Fruit fly (Drosophila melanogaster) whole organism, prepupa: ENCODE measurements around the gene CG12992.

Experiments
- Blimp-1 ChIP-seq: fragments of 200-800 bp; sonication (Bioruptor generic); optimal IDR thresholded peaks from 3 replicates; lab custom pipeline; 2017; ENCODE audit warnings: missing biosample characterization, missing genetic modification characterization, mild to moderate bottlenecking, moderate library complexity, missing genetic modification reagents
- CG11762 ChIP-seq: fragments of 200-800 bp; sonication (Bioruptor generic); optimal IDR thresholded peaks from 3 replicates; lab custom pipeline; 2016; ENCODE audit warnings: missing biosample characterization, missing genetic modification characterization; ENCODE audit not compliant: insufficient read depth
- CG11902 ChIP-seq: fragments of 200-800 bp; sonication (Bioruptor generic); optimal IDR thresholded peaks from 3 replicates; lab custom pipeline; 2016; ENCODE audit warnings: missing biosample characterization, missing genetic modification characterization
- CG15336 ChIP-seq: fragments of 200-800 bp; sonication (Bioruptor generic); IDR thresholded peaks from 2 replicates; pipeline ENCODE4 v1.3.6; 2022; ENCODE audit warnings: missing biosample characterization, missing genetic modification characterization
- CG1621 ChIP-seq: fragments of 200-800 bp; sonication (Bioruptor generic); optimal IDR thresholded peaks from 3 replicates; lab custom pipeline; 2018; ENCODE audit warnings: missing biosample characterization, mild to moderate bottlenecking, missing genetic modification characterization
- CG3032 ChIP-seq: fragments of 200-800 bp; optimal IDR thresholded peaks from 2 replicates; lab custom pipeline; 2019; ENCODE audit warnings: missing biosample characterization, mild to moderate bottlenecking, missing genetic modification characterization, moderate library complexity
- CG31627 ChIP-seq: fragments of 200-800 bp; sonication (Bioruptor generic); optimal IDR thresholded peaks from 3 replicates; lab custom pipeline; 2016; ENCODE audit warnings: missing biosample characterization, missing genetic modification characterization
- CG34406 ChIP-seq: fragments of 200-800 bp; sonication (Bioruptor generic); optimal IDR thresholded peaks from 3 replicates; lab custom pipeline; 2016; ENCODE audit warnings: missing biosample characterization, missing genetic modification characterization
- CG3919 ChIP-seq: fragments of 200-800 bp; sonication (Bioruptor generic); optimal IDR thresholded peaks from 3 replicates; lab custom pipeline; 2016; ENCODE audit warnings: missing biosample characterization, missing genetic modification characterization
- CG4318 ChIP-seq: fragments of 200-800 bp; sonication (Bioruptor generic); optimal IDR thresholded peaks from 3 replicates; lab custom pipeline; 2017; ENCODE audit warnings: missing biosample characterization, mild to moderate bottlenecking, missing genetic modification characterization
- CG6276 ChIP-seq: fragments of 200-800 bp; sonication (Bioruptor generic); optimal IDR thresholded peaks from 2 replicates; lab custom pipeline; 2017; ENCODE audit warnings: missing biosample characterization, mild to moderate bottlenecking, missing genetic modification characterization
- CG6792 ChIP-seq: fragments of 200-800 bp; sonication (Bioruptor generic); optimal IDR thresholded peaks from 3 replicates; lab custom pipeline; 2016; ENCODE audit warnings: missing biosample characterization, missing genetic modification characterization
- CG6808 ChIP-seq: fragments of 200-800 bp; sonication (Bioruptor generic); optimal IDR thresholded peaks from 3 replicates; lab custom pipeline; 2017; ENCODE audit warnings: missing biosample characterization, missing genetic modification characterization, mild to moderate bottlenecking, moderate library complexity, missing genetic modification reagents
- CG6854 ChIP-seq: fragments of 200-800 bp; sonication (Bioruptor generic); optimal IDR thresholded peaks from 2 replicates; lab custom pipeline; 2017; ENCODE audit warnings: missing biosample characterization, mild to moderate bottlenecking, missing genetic modification characterization
- CG7368 ChIP-seq: fragments of 200-800 bp; sonication (Bioruptor generic); optimal IDR thresholded peaks from 3 replicates; lab custom pipeline; 2016; ENCODE audit warnings: missing biosample characterization, missing genetic modification characterization
- CG8119 ChIP-seq: fragments of 200-800 bp; sonication (Bioruptor generic); IDR thresholded peaks from 3 replicates; pipeline ENCODE4 v1.3.6; 2022; ENCODE audit warnings: missing biosample characterization, missing genetic modification characterization
- CG8632 ChIP-seq: fragments of 200-800 bp; sonication (Bioruptor generic); optimal IDR thresholded peaks from 3 replicates; lab custom pipeline; 2016; ENCODE audit warnings: missing biosample characterization, missing genetic modification characterization
- Eip78C ChIP-seq: fragments of 200-800 bp; sonication (Bioruptor generic); peaks from one replicate; lab custom pipeline; 2016; ENCODE audit warnings: missing biosample characterization, missing genetic modification characterization
- Eip93F ChIP-seq: fragments of 200-800 bp; sonication (Bioruptor generic); optimal IDR thresholded peaks from 2 replicates; lab custom pipeline; 2016; ENCODE audit warnings: missing biosample characterization, mild to moderate bottlenecking, missing genetic modification characterization
- Gug ChIP-seq: fragments of 200-800 bp; sonication (Bioruptor generic); IDR thresholded peaks from 2 replicates; pipeline ENCODE4 v1.3.6; 2022; ENCODE audit warnings: missing biosample characterization, missing genetic modification characterization
- Hr38 ChIP-seq: sonication (Bioruptor generic); optimal IDR thresholded peaks from 2 replicates; lab custom pipeline; 2016; ENCODE audit warnings: missing biosample characterization, missing genetic modification characterization
- Hr39 ChIP-seq: fragments of 200-800 bp; sonication (Bioruptor generic); optimal IDR thresholded peaks from 2 replicates; lab custom pipeline; 2016; ENCODE audit warnings: missing biosample characterization, missing genetic modification characterization
- Lpt ChIP-seq: fragments of 200-800 bp; sonication (Bioruptor generic); optimal IDR thresholded peaks from 3 replicates; lab custom pipeline; 2016; ENCODE audit warnings: missing biosample characterization, missing genetic modification characterization
- Smox ChIP-seq: fragments of 200-800 bp; sonication (Bioruptor generic); optimal IDR thresholded peaks from 3 replicates; lab custom pipeline; 2016; ENCODE audit warnings: missing biosample characterization, missing genetic modification characterization
- Sox102F ChIP-seq: fragments of 200-800 bp; sonication (Bioruptor generic); optimal IDR thresholded peaks from 2 replicates; lab custom pipeline; 2016; ENCODE audit warnings: missing biosample characterization, mild to moderate bottlenecking, missing genetic modification characterization
- Sox14 ChIP-seq: fragments of 200-800 bp; sonication (Bioruptor generic); optimal IDR thresholded peaks from 3 replicates; lab custom pipeline; 2016; ENCODE audit warnings: missing biosample characterization, missing genetic modification characterization
- acj6 ChIP-seq: fragments of 200-800 bp; sonication (Bioruptor generic); optimal IDR thresholded peaks from 3 replicates; lab custom pipeline; 2016; ENCODE audit warnings: missing biosample characterization, missing genetic modification characterization
- cyc ChIP-seq: fragments of 200-800 bp; sonication (Bioruptor generic); optimal IDR thresholded peaks from 3 replicates; lab custom pipeline; 2016; ENCODE audit warnings: missing biosample characterization, missing genetic modification characterization
- dac ChIP-seq: fragments of 200-800 bp; sonication (Bioruptor generic); optimal IDR thresholded peaks from 2 replicates; lab custom pipeline; 2017; ENCODE audit warnings: missing biosample characterization, mild to moderate bottlenecking, missing genetic modification characterization
- dsx ChIP-seq: fragments of 200-800 bp; optimal IDR thresholded peaks from 3 replicates; lab custom pipeline; 2019; ENCODE audit warnings: missing biosample characterization, mild to moderate bottlenecking, missing genetic modification characterization, moderate library complexity; ENCODE audit not compliant: poor library complexity, severe bottlenecking
- esn ChIP-seq: fragments of 200-800 bp; sonication (Bioruptor generic); optimal IDR thresholded peaks from 2 replicates; lab custom pipeline; 2016; ENCODE audit warnings: missing biosample characterization, mild to moderate bottlenecking, missing genetic modification characterization, moderate library complexity
- fd85E ChIP-seq: fragments of 200-800 bp; sonication (Bioruptor generic); optimal IDR thresholded peaks from 3 replicates; lab custom pipeline; 2016; ENCODE audit warnings: missing biosample characterization, missing genetic modification characterization
- fkh ChIP-seq: fragments of 200-800 bp; sonication (Bioruptor generic); optimal IDR thresholded peaks from 3 replicates; lab custom pipeline; 2017; ENCODE audit warnings: missing biosample characterization, mild to moderate bottlenecking, missing genetic modification characterization, moderate library complexity
- lz ChIP-seq: fragments of 200-800 bp; sonication (Bioruptor generic); optimal IDR thresholded peaks from 3 replicates; lab custom pipeline; 2016; ENCODE audit warnings: missing biosample characterization, missing genetic modification characterization
- net ChIP-seq: fragments of 200-800 bp; sonication (Bioruptor generic); optimal IDR thresholded peaks from 3 replicates; lab custom pipeline; 2016; ENCODE audit warnings: missing biosample characterization, missing genetic modification characterization
- spab ChIP-seq: fragments of 200-800 bp; sonication (Bioruptor generic); optimal IDR thresholded peaks from 2 replicates; lab custom pipeline; 2017; ENCODE audit warnings: missing biosample characterization, mild to moderate bottlenecking, missing genetic modification characterization, missing genetic modification reagents
- ss ChIP-seq, 2 experiments: fragments of 200-800 bp; sonication (Bioruptor generic); optimal IDR thresholded peaks; 2 replicates in 1 of 2; 3 replicates in 1 of 2; lab custom pipeline; 2017 to 2018; ENCODE audit warnings: mild to moderate bottlenecking in 2 of 2, missing biosample characterization in 2 of 2, missing genetic modification characterization in 2 of 2, moderate library complexity in 1 of 2
- topi ChIP-seq: fragments of 200-800 bp; sonication (Bioruptor generic); optimal IDR thresholded peaks from 3 replicates; lab custom pipeline; 2016; ENCODE audit warnings: missing biosample characterization, missing genetic modification characterization

CG12992 gene

dm6 chrX:17624983-17625401, 36.3 kb downstream of the CG12992 start (continued):
- TF ChIP-seq dac (GFP tag; lab: Kevin White, UChicago), result peak; percentile 83
- peak; percentile 92 for TF ChIP-seq CG8119 (GFP tag; lab: Robert Waterston, UW)
- TF ChIP-seq CG3032 (tag; lab: Kevin White, UChicago), result peak; percentile 77
- TF ChIP-seq CG6808 (GFP tag; lab: Kevin White, UChicago), result peak; percentile 84
- peak; percentile 81 for TF ChIP-seq Eip93F (GFP tag; lab: Kevin White, UChicago)
- peak; percentile 83 for TF ChIP-seq CG7368 (GFP tag; lab: Kevin White, UChicago)
- TF ChIP-seq Sox102F, result peak; percentile 95
- TF ChIP-seq dsx (GFP tag; lab: Kevin White, UChicago), result peak; percentile 74
- TF ChIP-seq cyc (GFP tag; lab: Kevin White, UChicago), result peak; percentile 92
- peak; percentile 65 for TF ChIP-seq spab
- peak; percentile 95 for TF ChIP-seq CG15336
- TF ChIP-seq fd85E (GFP tag; lab: Kevin White, UChicago), result peak; percentile 63
- peak; percentile 71 for TF ChIP-seq CG11902 (GFP tag; lab: Kevin White, UChicago)
- TF ChIP-seq Eip78C (GFP tag; lab: Kevin White, UChicago), result peak; percentile 97
- TF ChIP-seq Blimp-1 (GFP tag; lab: Kevin White, UChicago), result peak; percentile 81
- peak; percentile 74 to 81 for TF ChIP-seq ss (GFP tag; optimal IDR thresholded peaks at IDR 0.05; lab: Kevin White, UChicago)
- TF ChIP-seq CG31627 (GFP tag; lab: Kevin White, UChicago), result peak; percentile 92
- peak; percentile 86 for TF ChIP-seq acj6 (GFP tag; lab: Kevin White, UChicago)
- TF ChIP-seq Gug, result peak; percentile 73
- peak; percentile 89 for TF ChIP-seq CG3919
- TF ChIP-seq Hr39 (GFP tag; lab: Kevin White, UChicago), result peak; percentile 92
- peak; percentile 51 for TF ChIP-seq fkh (GFP tag; lab: Kevin White, UChicago)
- peak; percentile 95 for TF ChIP-seq lz (GFP tag; lab: Kevin White, UChicago)
- peak; percentile 90 for TF ChIP-seq CG6854 (GFP tag; lab: Kevin White, UChicago)
- TF ChIP-seq topi (GFP tag; lab: Kevin White, UChicago), result peak; percentile 97
- peak; percentile 80 for TF ChIP-seq CG1621 (tag; lab: Kevin White, UChicago)
- TF ChIP-seq Lpt, result peak; percentile 85
- TF ChIP-seq CG6276 (GFP tag; lab: Kevin White, UChicago), result peak; percentile 92
- TF ChIP-seq CG6792 (GFP tag; lab: Kevin White, UChicago), result peak; percentile 89
- TF ChIP-seq Hr38 (GFP tag; lab: Kevin White, UChicago), result no peak

dm6 chrX:17625833-17626232, 37.2 kb downstream of the CG12992 start:
- TF ChIP-seq Sox14 (GFP tag; lab: Kevin White, UChicago) (no peak), CG34406 (GFP tag; lab: Kevin White, UChicago) (no peak), Smox (no peak), lz (GFP tag; lab: Kevin White, UChicago) (no peak), CG11762 (no peak), CG8632 (GFP tag; lab: Kevin White, UChicago) (no peak), CG15336 (no peak), esn (GFP tag; lab: Kevin White, UChicago) (no peak), dac (GFP tag; lab: Kevin White, UChicago) (no peak), Blimp-1 (GFP tag; lab: Kevin White, UChicago) (no peak), net (GFP tag; lab: Kevin White, UChicago) (no peak), CG4318 (GFP tag; lab: Kevin White, UChicago) (no peak)
